Fruit fly (Drosophila melanogaster) whole organism, embryonic: ENCODE measurements around the gene TyrRII.

ENCODE experiments used
- Bgb ChIP-seq: fragments of 200-800 bp; sonication (Bioruptor generic); IDR thresholded peaks from 2 replicates; pipeline ENCODE4 v1.3.6; 2022; ENCODE audit warnings: missing biosample characterization, missing genetic modification characterization; ENCODE audit not compliant: partially characterized antibody
- CG11504 ChIP-seq: fragments of 200-800 bp; sonication (Bioruptor generic); optimal IDR thresholded peaks from 3 replicates; lab custom pipeline; 2019; ENCODE audit warnings: missing biosample characterization, mild to moderate bottlenecking, missing genetic modification characterization, moderate library complexity
- CG13123 ChIP-seq: fragments of 200-800 bp; sonication (Bioruptor generic); optimal IDR thresholded peaks from 2 replicates; lab custom pipeline; 2016; ENCODE audit warnings: missing biosample characterization, missing genetic modification characterization
- CG13287 ChIP-seq: fragments of 200-800 bp; sonication (Bioruptor generic); IDR thresholded peaks from 2 replicates; pipeline ENCODE4 v1.3.6; 2022; ENCODE audit warnings: missing biosample characterization, missing genetic modification characterization; ENCODE audit not compliant: partially characterized antibody
- CG14050 ChIP-seq: fragments of 200-800 bp; sonication (Bioruptor generic); IDR thresholded peaks from 3 replicates; pipeline ENCODE4 v1.3.6; 2022; ENCODE audit warnings: missing biosample characterization, missing genetic modification characterization
- CG15269 ChIP-seq: fragments of 200-800 bp; sonication (Bioruptor generic); optimal IDR thresholded peaks from 2 replicates; lab custom pipeline; 2018; ENCODE audit warnings: missing biosample characterization, mild to moderate bottlenecking, missing genetic modification characterization, moderate library complexity
- CG17612 ChIP-seq: fragments of 200-800 bp; sonication (Bioruptor generic); IDR thresholded peaks from 2 replicates; pipeline ENCODE4 v1.3.6; 2022; ENCODE audit warnings: missing biosample characterization, missing genetic modification characterization
- CG1832 ChIP-seq: fragments of 200-800 bp; sonication (Bioruptor generic); optimal IDR thresholded peaks from 2 replicates; lab custom pipeline; 2017; ENCODE audit warnings: missing biosample characterization, mild to moderate bottlenecking, missing genetic modification characterization, inconsistent platforms
- CG4617 ChIP-seq: fragments of 200-800 bp; sonication (Bioruptor generic); optimal IDR thresholded peaks from 3 replicates; lab custom pipeline; 2016; ENCODE audit warnings: missing biosample characterization, missing genetic modification characterization, borderline replicate concordance
- CG6272 ChIP-seq: fragments of 200-800 bp; sonication (Bioruptor generic); IDR thresholded peaks from 2 replicates; pipeline ENCODE4 v1.3.6; 2022; ENCODE audit warnings: missing biosample characterization, missing genetic modification characterization
- Elba2 ChIP-seq: fragments of 200-800 bp; sonication (Bioruptor generic); optimal IDR thresholded peaks from 3 replicates; lab custom pipeline; 2016; ENCODE audit warnings: missing biosample characterization, missing genetic modification characterization
- HHEX ChIP-seq: fragments of 200-800 bp; sonication (Bioruptor generic); optimal IDR thresholded peaks from 3 replicates; lab custom pipeline; 2017; ENCODE audit warnings: missing biosample characterization, mild to moderate bottlenecking, missing genetic modification characterization, missing genetic modification reagents
- Lhr ChIP-seq: fragments of 200-800 bp; sonication (Bioruptor generic); optimal IDR thresholded peaks from 3 replicates; lab custom pipeline; 2017; ENCODE audit warnings: mild to moderate bottlenecking, missing biosample characterization, missing genetic modification reagents, missing genetic modification characterization
- MESR4 ChIP-seq: fragments of 200-800 bp; sonication (Bioruptor generic); optimal IDR thresholded peaks from 2 replicates; lab custom pipeline; 2018; ENCODE audit warnings: missing biosample characterization, mild to moderate bottlenecking, missing genetic modification characterization, moderate library complexity
- Med ChIP-seq: fragments of 200-800 bp; sonication (Bioruptor generic); peaks from one replicate; lab custom pipeline; 2016; ENCODE audit warnings: missing biosample characterization, missing genetic modification characterization, mild to moderate bottlenecking, inconsistent platforms, moderate library complexity
- NC2β ChIP-seq: fragments of 200-800 bp; sonication (Bioruptor generic); optimal IDR thresholded peaks from 2 replicates; lab custom pipeline; 2016; ENCODE audit warnings: missing biosample characterization, missing genetic modification characterization
- NFAT ChIP-seq: fragments of 200-800 bp; sonication (Bioruptor generic); IDR thresholded peaks from 2 replicates; pipeline ENCODE4 v1.3.6; 2022; ENCODE audit warnings: missing biosample characterization, missing genetic modification characterization
- Ssrp ChIP-seq: fragments of 200-800 bp; sonication (Bioruptor generic); optimal IDR thresholded peaks from 2 replicates; lab custom pipeline; 2018; ENCODE audit warnings: missing biosample characterization, mild to moderate bottlenecking, missing genetic modification characterization, moderate library complexity
- ap ChIP-seq: fragments of 200-800 bp; sonication (Bioruptor generic); IDR thresholded peaks from 2 replicates; pipeline ENCODE4 v1.3.6; 2022; ENCODE audit warnings: missing biosample characterization, missing genetic modification characterization
- bigmax ChIP-seq: fragments of 200-800 bp; sonication (Bioruptor generic); optimal IDR thresholded peaks from 2 replicates; lab custom pipeline; 2018; ENCODE audit warnings: missing biosample characterization, mild to moderate bottlenecking, missing genetic modification characterization
- chinmo ChIP-seq: fragments of 200-800 bp; sonication (Bioruptor generic); IDR thresholded peaks from 4 replicates; pipeline ENCODE4 v1.3.6; 2022; ENCODE audit warnings: missing biosample characterization, missing genetic modification characterization; ENCODE audit not compliant: partially characterized antibody
- esg ChIP-seq: fragments of 200-800 bp; sonication (Bioruptor generic); conservative IDR thresholded peaks from 2 replicates; pipeline ENCODE4 v1.3.6; 2022; ENCODE audit warnings: missing biosample characterization, missing genetic modification characterization
- fd102C ChIP-seq: fragments of 200-800 bp; sonication (Bioruptor generic); optimal IDR thresholded peaks from 2 replicates; lab custom pipeline; 2018; ENCODE audit warnings: missing biosample characterization, mild to moderate bottlenecking, missing genetic modification characterization, moderate library complexity
- hb ChIP-seq: fragments of 200-800 bp; sonication (Bioruptor generic); IDR thresholded peaks from 3 replicates; pipeline ENCODE4 v1.3.6; 2022; ENCODE audit warnings: missing biosample characterization, missing genetic modification characterization; ENCODE audit not compliant: partially characterized antibody
- insv ChIP-seq, 2 experiments: fragments of 200-800 bp; sonication (Bioruptor generic); optimal IDR thresholded peaks; 3 replicates each; lab custom pipeline; 2016 to 2018; ENCODE audit warnings: missing biosample characterization in 2 of 2, missing genetic modification characterization in 2 of 2
- inv ChIP-seq: fragments of 200-800 bp; sonication (Bioruptor generic); IDR thresholded peaks from 2 replicates; pipeline ENCODE4 v1.3.6; 2022; ENCODE audit warnings: missing biosample characterization, missing genetic modification characterization; ENCODE audit not compliant: partially characterized antibody
- onecut ChIP-seq: fragments of 200-800 bp; sonication (Bioruptor generic); IDR thresholded peaks from 2 replicates; pipeline ENCODE4 v1.3.6; 2022; ENCODE audit warnings: missing biosample characterization, missing genetic modification characterization
- pb ChIP-seq: fragments of 200-800 bp; sonication (Bioruptor generic); optimal IDR thresholded peaks from 3 replicates; lab custom pipeline; 2016; ENCODE audit warnings: missing biosample characterization, missing genetic modification characterization
- sob ChIP-seq: fragments of 200-800 bp; sonication (Bioruptor generic); IDR thresholded peaks from 2 replicates; pipeline ENCODE4 v1.3.6; 2022; ENCODE audit warnings: missing biosample characterization, missing genetic modification characterization
- ssp ChIP-seq: fragments of 200-800 bp; sonication (Bioruptor generic); IDR thresholded peaks from 2 replicates; pipeline ENCODE4 v1.3.6; 2022; ENCODE audit warnings: missing biosample characterization, missing genetic modification characterization
- stwl ChIP-seq: fragments of 200-800 bp; sonication (Bioruptor generic); optimal IDR thresholded peaks from 3 replicates; lab custom pipeline; 2018; ENCODE audit warnings: missing biosample characterization, mild to moderate bottlenecking, missing genetic modification characterization, moderate library complexity
- unc-4 ChIP-seq: fragments of 200-800 bp; sonication (Bioruptor generic); IDR thresholded peaks from 2 replicates; pipeline ENCODE4 v1.3.6; 2022; ENCODE audit warnings: missing biosample characterization, missing genetic modification characterization; ENCODE audit not compliant: partially characterized antibody
- yki ChIP-seq: fragments of >200 bp; optimal IDR thresholded peaks from 3 replicates; lab custom pipeline; 2018

TyrRII gene

DNA sequence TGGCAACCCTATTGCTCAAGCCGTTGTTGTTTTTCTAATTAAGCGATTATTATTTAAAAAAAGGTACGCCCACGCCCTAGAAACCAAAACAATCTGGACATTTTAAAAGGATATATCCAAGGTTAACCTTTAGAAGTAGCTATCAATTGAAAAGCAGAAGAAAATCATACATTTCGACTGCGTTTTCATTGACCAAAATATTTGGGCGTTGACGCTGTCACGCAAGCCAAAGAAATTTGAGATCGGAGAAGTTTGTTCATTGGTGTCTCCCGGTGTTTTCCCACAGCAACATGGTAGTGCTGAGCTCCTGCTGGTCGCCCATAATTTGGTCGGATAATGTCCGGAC is 58.6 kb downstream of the TyrRII start, which contains the start of gene pasi1 (continued):
- TF ChIP-seq pb (GFP tag; lab: Kevin White, UChicago) (no peak), NC2β (GFP tag; lab: Kevin White, UChicago) (no peak), CG11504 (tag; lab: Kevin White, UChicago) (no peak), NFAT (no peak), esg (GFP tag; lab: Robert Waterston, UW) (no peak), HHEX (GFP tag; lab: Kevin White, UChicago) (no peak), Lhr (no peak), Bgb (GFP tag; lab: Robert Waterston, UW) (0 out of 2 replicates have a peak, but pooled peaks have one; percentile 36), inv (GFP tag; lab: Robert Waterston, UW) (no peak), fd102C (GFP tag; lab: Kevin White, UChicago) (no peak), CG6272 (GFP tag; lab: Robert Waterston, UW) (no peak), MESR4 (GFP tag; lab: Kevin White, UChicago) (peak; percentile 73), CG1832 (GFP tag; lab: Kevin White, UChicago) (no peak), CG14050 (GFP tag; lab: Robert Waterston, UW) (no peak), CG13287 (GFP tag; lab: Robert Waterston, UW) (0 out of 2 replicates have a peak, but pooled peaks have one; percentile 4), onecut (GFP tag; lab: Robert Waterston, UW) (no peak), CG17612 (no peak), hb (GFP tag; lab: Robert Waterston, UW) (no peak)
- TF ChIP-seq, all 482 proteins: peak for 12

- TF ChIP-seq yki (lab: Kevin White, UChicago) (no peak), ap (no peak), CG13123 (GFP tag; lab: Kevin White, UChicago) (no peak), Ssrp (no peak), unc-4 (GFP tag; lab: Robert Waterston, UW) (no peak), bigmax (GFP tag; lab: Kevin White, UChicago) (no peak), CG4617 (GFP tag; lab: Kevin White, UChicago) (no peak), insv (GFP tag; optimal IDR thresholded peaks at IDR 0.05; lab: Kevin White, UChicago) (peak in 1 of 2 experiments; percentile 89), Elba2 (GFP tag; lab: Kevin White, UChicago) (peak; percentile 63), stwl (tag; lab: Kevin White, UChicago) (no peak), sob (no peak), Med (GFP tag; lab: Kevin White, UChicago) (peak; percentile 53), ssp (GFP tag; lab: Robert Waterston, UW) (no peak), chinmo (GFP tag; lab: Robert Waterston, UW) (no peak), CG15269 (tag; lab: Kevin White, UChicago) (no peak)
These were observed 59.3 kb downstream of the TyrRII start for dm6 chr3R:17795561-17796170.
